Fruit fly (Drosophila melanogaster) whole organism, prepupa: ENCODE measurements around the gene Tmep.

Experiments
- Blimp-1 ChIP-seq: fragments of 200-800 bp; sonication (Bioruptor generic); optimal IDR thresholded peaks from 3 replicates; lab custom pipeline; 2017; ENCODE audit warnings: missing biosample characterization, missing genetic modification characterization, mild to moderate bottlenecking, moderate library complexity, missing genetic modification reagents
- CG11762 ChIP-seq: fragments of 200-800 bp; sonication (Bioruptor generic); optimal IDR thresholded peaks from 3 replicates; lab custom pipeline; 2016; ENCODE audit warnings: missing biosample characterization, missing genetic modification characterization; ENCODE audit not compliant: insufficient read depth
- CG16779 ChIP-seq: fragments of 200-800 bp; sonication (Bioruptor generic); optimal IDR thresholded peaks from 3 replicates; lab custom pipeline; 2017; ENCODE audit warnings: missing biosample characterization, mild to moderate bottlenecking, missing genetic modification characterization
- Gug ChIP-seq: fragments of 200-800 bp; sonication (Bioruptor generic); IDR thresholded peaks from 2 replicates; pipeline ENCODE4 v1.3.6; 2022; ENCODE audit warnings: missing biosample characterization, missing genetic modification characterization
- Lpt ChIP-seq: fragments of 200-800 bp; sonication (Bioruptor generic); optimal IDR thresholded peaks from 3 replicates; lab custom pipeline; 2016; ENCODE audit warnings: missing biosample characterization, missing genetic modification characterization
- Sox102F ChIP-seq: fragments of 200-800 bp; sonication (Bioruptor generic); optimal IDR thresholded peaks from 2 replicates; lab custom pipeline; 2016; ENCODE audit warnings: missing biosample characterization, mild to moderate bottlenecking, missing genetic modification characterization
- Sox14 ChIP-seq: fragments of 200-800 bp; sonication (Bioruptor generic); optimal IDR thresholded peaks from 3 replicates; lab custom pipeline; 2016; ENCODE audit warnings: missing biosample characterization, missing genetic modification characterization
- fkh ChIP-seq: fragments of 200-800 bp; sonication (Bioruptor generic); optimal IDR thresholded peaks from 3 replicates; lab custom pipeline; 2017; ENCODE audit warnings: missing biosample characterization, mild to moderate bottlenecking, missing genetic modification characterization, moderate library complexity
- salr ChIP-seq, 2 experiments: fragments of 200-800 bp; sonication (Bioruptor generic); optimal IDR thresholded peaks; 3 replicates each; lab custom pipeline; 2016 to 2018; ENCODE audit warnings: missing biosample characterization in 2 of 2, missing genetic modification characterization in 2 of 2, mild to moderate bottlenecking in 1 of 2

dm6 chr3L:1573191-1573590, 4.2 kb downstream of the Tmep start:
- TF ChIP-seq Sox14 (GFP tag; lab: Kevin White, UChicago) (no peak), CG11762 (GFP tag; lab: Kevin White, UChicago) (no peak), salr (GFP tag; optimal IDR thresholded peaks at IDR 0.05; lab: Kevin White, UChicago) (no peak), Lpt (GFP tag; lab: Kevin White, UChicago) (no peak), Blimp-1 (GFP tag; lab: Kevin White, UChicago) (no peak), CG16779 (tag; lab: Kevin White, UChicago) (no peak), fkh (no peak), Gug (GFP tag; lab: Robert Waterston, UW) (no peak), Sox102F (GFP tag; lab: Kevin White, UChicago) (no peak)
